Worm (Caenorhabditis elegans): Measurements from ENCODE around the gene lgc-52.

DNA sequence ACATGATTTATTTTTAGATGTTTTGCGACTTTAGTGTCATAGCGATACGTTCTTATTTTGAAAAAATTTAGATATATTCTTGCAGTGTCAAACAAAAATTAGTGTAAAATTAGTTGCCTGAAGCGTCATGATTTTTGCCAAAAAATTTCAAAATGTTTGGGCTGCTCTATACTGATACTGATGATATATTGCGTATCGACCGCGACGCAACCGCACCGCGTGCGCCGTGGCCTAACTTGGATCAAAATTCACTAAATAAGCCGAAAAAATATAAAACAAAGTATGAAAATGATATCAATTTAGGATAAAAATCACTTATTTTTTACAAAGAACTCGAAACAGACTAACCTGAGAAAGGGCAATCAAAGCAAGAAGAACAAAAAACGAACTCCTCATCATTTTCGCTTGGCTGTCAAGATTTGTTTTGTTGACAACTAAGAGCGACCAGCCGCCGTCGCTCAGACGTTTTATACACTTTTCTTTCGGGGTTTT is 39.5 kb downstream of the lgc-52 start, which contains the start of gene ccg-1:
- TF ChIP-seq fos-1 (tag; optimal IDR thresholded peaks at IDR 0.05) (no peak), nhr-25 (tag; optimal IDR thresholded peaks at IDR 0.05; ENCODE audit: borderline replicate concordance, insufficient read depth) (no peak), unc-62 (GFP tag; optimal IDR thresholded peaks at IDR 0.05 in 1 of 2) (no peak), unc-62 (tag; optimal IDR thresholded peaks at IDR 0.05) (no peak), mes-2 (tag; optimal IDR thresholded peaks at IDR 0.05; ENCODE audit: poor library complexity, severe bottlenecking) (no peak), ceh-28 (tag; optimal IDR thresholded peaks at IDR 0.05) (no peak), ztf-11 (tag; optimal IDR thresholded peaks at IDR 0.05) (no peak)

Measured in whole organism, L4 larva.